Worm (Caenorhabditis elegans): ENCODE measurements around the gene fipr-16.

ce11 chrIII:8613573-8613972 lies 22.8 kb upstream of the fipr-16 start:
- TF ChIP-seq him-1 (tag; optimal IDR thresholded peaks at IDR 0.05) = no peak
- no peak for TF ChIP-seq unc-62 (GFP tag; optimal IDR thresholded peaks at IDR 0.05)
- no peak for TF ChIP-seq ceh-58 (GFP tag; IDR thresholded peaks at IDR 0.05)
- no peak for TF ChIP-seq Y67H2A.10 (GFP tag; conservative IDR thresholded peaks at IDR 0.05)
- TF ChIP-seq ztf-28 (GFP tag; IDR thresholded peaks at IDR 0.05) = no peak
- no peak for TF ChIP-seq ZK185.1 (tag; optimal IDR thresholded peaks at IDR 0.05; ENCODE audit: poor library complexity, severe bottlenecking)
